Worm (Caenorhabditis elegans) whole organism, L1 larva: Measurements from ENCODE around the gene T19C3.5.

ENCODE experiments used
- jun-1 ChIP-seq: fragments of 150-350 bp; optimal IDR thresholded peaks from 2 replicates; lab custom pipeline; 2014; ENCODE audit warnings: missing biosample characterization, missing genetic modification reagents, missing genetic modification characterization
- nhr-237 ChIP-seq: fragments of 150-350 bp; optimal IDR thresholded peaks from 2 replicates; lab custom pipeline; 2014; ENCODE audit warnings: missing biosample characterization, missing genetic modification characterization
- nhr-90 ChIP-seq: sonication (generic microtip); optimal IDR thresholded peaks from 2 replicates; lab custom pipeline; 2016; ENCODE audit warnings: mild to moderate bottlenecking, missing genetic modification characterization, missing compliant biosample characterization; ENCODE audit not compliant: poor library complexity
- unc-86 ChIP-seq: sonication (generic microtip); optimal IDR thresholded peaks from 2 replicates; lab custom pipeline; 2016; ENCODE audit warnings: missing genetic modification characterization, missing compliant biosample characterization
- vab-15 ChIP-seq: sonication (generic microtip); optimal IDR thresholded peaks from 2 replicates; lab custom pipeline; 2017; ENCODE audit warnings: missing genotype, mild to moderate bottlenecking, missing genetic modification characterization, missing compliant biosample characterization

- TF ChIP-seq nhr-90 (tag; lab: Kevin White, UChicago) (no peak), vab-15 (tag; lab: Kevin White, UChicago) (no peak), nhr-237 (tag; lab: Kevin White, UChicago) (no peak), unc-86 (tag; lab: Kevin White, UChicago) (no peak), jun-1 (tag; lab: Kevin White, UChicago) (no peak)
Observed at ce11 chrIII:647248-647647, 19.5 kb upstream of the T19C3.5 start.
